Worm (Caenorhabditis elegans) whole organism, young adult: Measurements from ENCODE around the gene srw-38.

Source experiments
- lag-1 ChIP-seq: fragments of 200-800 bp; sonication (Bioruptor generic); IDR thresholded peaks from 2 replicates; pipeline ENCODE4 v1.3.6; 2022; ENCODE audit warnings: missing genetic modification reagents, missing genetic modification characterization, missing compliant biosample characterization
- unc-62 ChIP-seq: fragments of 150-350 bp; optimal IDR thresholded peaks from 2 replicates; lab custom pipeline; 2014; ENCODE audit warnings: missing biosample characterization, missing genetic modification reagents, missing genetic modification characterization

DNA sequence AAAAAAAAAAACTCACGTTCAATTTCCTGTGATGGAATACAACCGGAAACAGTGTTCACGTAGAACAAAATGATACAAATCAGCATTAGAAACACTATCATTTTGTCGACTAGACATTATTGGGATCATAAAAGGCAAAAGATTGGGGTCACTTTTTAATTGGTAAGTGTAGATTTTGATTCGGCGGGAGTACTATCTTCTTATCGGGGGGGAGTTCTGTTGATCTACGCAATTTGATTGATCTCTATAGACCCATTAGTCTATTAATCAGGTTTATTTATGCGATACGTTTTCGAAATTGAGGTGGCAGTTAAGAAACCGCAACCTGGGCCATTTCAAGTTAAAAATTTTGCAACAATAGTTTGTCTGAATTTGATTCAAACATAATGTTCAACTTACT lies 35.2 kb upstream of the srw-38 start, which contains the start of gene Y116F11B.2:
- TF ChIP-seq unc-62 (no peak), lag-1 (no peak)
